Fruit fly (Drosophila melanogaster): ENCODE data around the gene CG32687.

The CG32687 gene

dm6 chrX:10472614-10473248 is 14.3 kb downstream of the CG32687 start:
- TF ChIP-seq CG10979 (tag; optimal IDR thresholded peaks at IDR 0.05) (no peak), Doc2 (GFP tag; IDR thresholded peaks at IDR 0.05) (no peak), fd102C (GFP tag; optimal IDR thresholded peaks at IDR 0.05) (no peak), cg (GFP tag; optimal IDR thresholded peaks at IDR 0.05) (peak; percentile 91), vvl (GFP tag; IDR thresholded peaks at IDR 0.05) (0 out of 2 replicates have a peak, but pooled peaks have one; percentile 8), CG4360 (GFP tag; IDR thresholded peaks at IDR 0.05) (peak; percentile 42; the same call in 1 of the 2 replicates), ap (GFP tag; IDR thresholded peaks at IDR 0.05) (no peak), CG12659 (GFP tag; optimal IDR thresholded peaks at IDR 0.05) (peak; percentile 59), rib (GFP tag; IDR thresholded peaks at IDR 0.05) (peak; percentile 46; the same call in 1 of the 2 replicates), CG2712 (tag; optimal IDR thresholded peaks at IDR 0.05) (peak; percentile 32), CG2199 (GFP tag; IDR thresholded peaks at IDR 0.05) (0 out of 3 replicates have a peak, but pooled peaks have one; percentile 29), CoRest (tag; optimal IDR thresholded peaks at IDR 0.05) (peak; percentile 6), CG7839 (tag; optimal IDR thresholded peaks at IDR 0.05) (no peak), CG2116 (GFP tag; optimal IDR thresholded peaks at IDR 0.05) (peak; percentile 27), stwl (tag; optimal IDR thresholded peaks at IDR 0.05) (peak; percentile 35), CG8478 (optimal IDR thresholded peaks at IDR 0.05) (peak; percentile 87), stc (GFP tag; IDR thresholded peaks at IDR 0.05) (peak; percentile 14; the same call in 1 of the 2 replicates), MBD-R2 (GFP tag; IDR thresholded peaks at IDR 0.05) (peak; percentile 52; the same call in 1 of the 2 replicates), Adf1 (GFP tag; IDR thresholded peaks at IDR 0.05) (peak; percentile 96), CG17385 (GFP tag; optimal IDR thresholded peaks at IDR 0.05) (no peak), CG32767 (GFP tag; IDR thresholded peaks at IDR 0.05) (0 out of 2 replicates have a peak, but pooled peaks have one; percentile 18), Ada2b (GFP tag; IDR thresholded peaks at IDR 0.05) (no peak), gsb-n (tag; optimal IDR thresholded peaks at IDR 0.05) (peak; percentile 32), CG3281 (GFP tag; optimal IDR thresholded peaks at IDR 0.05) (no peak), cwo (GFP tag; optimal IDR thresholded peaks at IDR 0.05) (no peak), B-H2 (GFP tag; optimal IDR thresholded peaks at IDR 0.05) (peak; percentile 8), CG11093 (GFP tag; IDR thresholded peaks at IDR 0.05) (no peak), CG15479 (GFP tag; optimal IDR thresholded peaks at IDR 0.05) (peak; percentile 72), mirr (GFP tag; optimal IDR thresholded peaks at IDR 0.05) (peak; percentile 40), Drgx (GFP tag; IDR thresholded peaks at IDR 0.05) (0 out of 2 replicates have a peak, but pooled peaks have one; percentile 22), phol (tag; optimal IDR thresholded peaks at IDR 0.05) (peak; percentile 58), nmo (GFP tag; optimal IDR thresholded peaks at IDR 0.05) (peak; percentile 25), CG10543 (GFP tag; optimal IDR thresholded peaks at IDR 0.05) (peak; percentile 47), CG3838 (GFP tag; optimal IDR thresholded peaks at IDR 0.05) (peak; percentile 93), amos (GFP tag; IDR thresholded peaks at IDR 0.05; ENCODE audit: partially characterized antibody) (peak; percentile 24; the same call in 1 of the 2 replicates), pros (GFP tag; optimal IDR thresholded peaks at IDR 0.05) (peak; percentile 31), CG34376 (GFP tag; optimal IDR thresholded peaks at IDR 0.05) (peak; percentile 2), CG1832 (GFP tag; optimal IDR thresholded peaks at IDR 0.05) (peak; percentile 94), ftz-f1 (GFP tag; optimal IDR thresholded peaks at IDR 0.05) (peak; percentile 31), CG13624 (GFP tag; optimal IDR thresholded peaks at IDR 0.05) (peak; percentile 5), CG42726 (GFP tag; IDR thresholded peaks at IDR 0.05; ENCODE audit: partially characterized antibody) (peak; percentile 43; the same call in 1 of the 2 replicates), nom (GFP tag; optimal IDR thresholded peaks at IDR 0.05) (peak; percentile 9), sd (tag; optimal IDR thresholded peaks at IDR 0.05) (peak; percentile 94), CG9727 (GFP tag; optimal IDR thresholded peaks at IDR 0.05) (peak; percentile 26), YL-1 (GFP tag; optimal IDR thresholded peaks at IDR 0.05) (peak; percentile 81), psq (GFP tag; optimal IDR thresholded peaks at IDR 0.05) (no peak), ato (GFP tag; IDR thresholded peaks at IDR 0.05; ENCODE audit: partially characterized antibody) (0 out of 2 replicates have a peak, but pooled peaks have one; percentile 18), Chrac-16 (GFP tag; optimal IDR thresholded peaks at IDR 0.05) (no peak)
